Worm (Caenorhabditis elegans): ENCODE data around the gene F49H6.5.

DNA sequence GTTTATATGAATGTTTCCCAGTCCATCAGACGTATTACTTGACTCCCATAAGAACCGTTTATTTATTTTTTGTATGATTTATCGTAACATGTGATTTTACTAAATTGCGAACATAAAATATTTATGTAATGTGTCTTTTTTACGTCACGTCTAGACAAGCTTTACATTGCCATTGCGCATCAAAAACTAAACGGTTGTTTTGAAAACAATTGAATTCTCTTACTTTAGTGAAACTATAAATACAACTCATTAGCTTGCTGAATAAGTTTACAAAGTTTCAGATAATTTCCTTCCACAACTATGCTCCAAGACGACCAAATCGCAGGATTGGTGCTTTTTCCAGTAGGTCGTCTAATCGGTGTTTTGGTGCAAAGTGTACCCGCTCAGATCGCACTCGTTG, 48.1 kb upstream of the F49H6.5 start, which contains the start of gene srx-54:
- TF ChIP-seq sox-4 (tag; optimal IDR thresholded peaks at IDR 0.05) (no peak), ceh-34 (tag; optimal IDR thresholded peaks at IDR 0.05) (no peak), rnt-1 (tag; optimal IDR thresholded peaks at IDR 0.05) (no peak), C08G9.2 (tag; optimal IDR thresholded peaks at IDR 0.05) (no peak)
